Worm (Caenorhabditis elegans) whole organism, L2 larva: ENCODE measurements around the gene cyp-33C6.

Experiments used
- F13H6.1 ChIP-seq: sonication (generic microtip); optimal IDR thresholded peaks from 2 replicates; lab custom pipeline; 2016; ENCODE audit warnings: missing genetic modification characterization, missing compliant biosample characterization
- alr-1 ChIP-seq: fragments of 150-350 bp; optimal IDR thresholded peaks from 2 replicates; lab custom pipeline; 2014; ENCODE audit warnings: missing biosample characterization, missing genetic modification characterization
- ama-1 ChIP-seq: fragments of 150-350 bp; optimal IDR thresholded peaks from 2 replicates; lab custom pipeline; 2018; ENCODE audit warnings: inconsistent platforms
- ceh-16 ChIP-seq: fragments of 150-350 bp; optimal IDR thresholded peaks from 2 replicates; lab custom pipeline; 2014; ENCODE audit warnings: missing biosample characterization, missing genetic modification characterization
- ceh-82 ChIP-seq: fragments of 150-350 bp; optimal IDR thresholded peaks from 2 replicates; lab custom pipeline; 2014; ENCODE audit warnings: missing biosample characterization, missing genetic modification characterization
- crh-2 ChIP-seq: sonication (generic microtip); optimal IDR thresholded peaks from 2 replicates; lab custom pipeline; 2017; ENCODE audit warnings: missing biosample characterization, missing genetic modification characterization
- lin-39 ChIP-seq: fragments of 150-350 bp; optimal IDR thresholded peaks from 2 replicates; lab custom pipeline; 2014; ENCODE audit warnings: missing biosample characterization, missing genetic modification reagents, missing genetic modification characterization
- nhr-11 ChIP-seq: fragments of 150-350 bp; optimal IDR thresholded peaks from 2 replicates; lab custom pipeline; 2014; ENCODE audit warnings: missing biosample characterization, missing genetic modification characterization
- nhr-23 ChIP-seq: fragments of 150-350 bp; optimal IDR thresholded peaks from 2 replicates; lab custom pipeline; 2014; ENCODE audit warnings: missing biosample characterization, missing genetic modification reagents, missing genetic modification characterization
- zag-1 ChIP-seq: fragments of 150-350 bp; optimal IDR thresholded peaks from 2 replicates; lab custom pipeline; 2014; ENCODE audit warnings: missing biosample characterization, missing genetic modification characterization

ce11 chrV:2281499-2281898 is 32.3 kb upstream of the cyp-33C6 start, which contains the start of gene nhr-228:
- TF ChIP-seq lin-39 (tag; lab: Kevin White, UChicago) (no peak), ceh-16 (no peak), crh-2 (tag; lab: Kevin White, UChicago) (peak; percentile 17), ama-1 (lab: Kevin White, UChicago) (no peak), alr-1 (no peak), F13H6.1 (tag; lab: Kevin White, UChicago) (peak; percentile 15), nhr-23 (tag; lab: Kevin White, UChicago) (no peak), ceh-82 (tag; lab: Kevin White, UChicago) (no peak), nhr-11 (tag; lab: Kevin White, UChicago) (no peak), zag-1 (tag; lab: Kevin White, UChicago) (no peak)
